Worm (Caenorhabditis elegans) whole organism, late embryonic: ENCODE data around the gene F20D6.6.

Source experiments
- C08G9.2 ChIP-seq: sonication (generic microtip); optimal IDR thresholded peaks from 2 replicates; lab custom pipeline; 2016; ENCODE audit warnings: mild to moderate bottlenecking, missing genetic modification characterization, moderate library complexity, missing compliant biosample characterization
- C38D4.7 ChIP-seq: fragments of 200-800 bp; sonication (Bioruptor generic); optimal IDR thresholded peaks from 2 replicates; lab custom pipeline; 2018; ENCODE audit warnings: mild to moderate bottlenecking, missing genetic modification characterization, moderate library complexity, missing compliant biosample characterization
- F13H6.1 ChIP-seq: sonication (generic microtip); optimal IDR thresholded peaks from 2 replicates; lab custom pipeline; 2016; ENCODE audit warnings: missing genetic modification characterization, missing compliant biosample characterization
- K09A11.1 ChIP-seq: sonication (generic microtip); optimal IDR thresholded peaks from 2 replicates; lab custom pipeline; 2017; ENCODE audit warnings: antibody characterized with exemption, mild to moderate bottlenecking, missing genetic modification characterization, missing compliant biosample characterization; ENCODE audit not compliant: insufficient read depth
- T23F11.4 ChIP-seq: fragments of 200-800 bp; sonication (Bioruptor generic); optimal IDR thresholded peaks from 2 replicates; lab custom pipeline; 2018; ENCODE audit warnings: mild to moderate bottlenecking, missing genetic modification characterization, missing compliant biosample characterization
- Y22D7AL.16 ChIP-seq: sonication (generic microtip); optimal IDR thresholded peaks from 2 replicates; lab custom pipeline; 2016; ENCODE audit warnings: missing genetic modification characterization, missing compliant biosample characterization
- ahr-1 ChIP-seq: sonication (generic microtip); optimal IDR thresholded peaks from 2 replicates; lab custom pipeline; 2016; ENCODE audit warnings: missing genetic modification characterization, missing compliant biosample characterization
- ama-1 ChIP-seq: fragments of 150-350 bp; optimal IDR thresholded peaks from 2 replicates; lab custom pipeline; 2014
- ceh-14 ChIP-seq: sonication (generic microtip); optimal IDR thresholded peaks from 2 replicates; lab custom pipeline; 2016; ENCODE audit warnings: missing genotype, missing genetic modification characterization, missing compliant biosample characterization
- ceh-18 ChIP-seq: sonication (generic microtip); optimal IDR thresholded peaks from 2 replicates; lab custom pipeline; 2016; ENCODE audit warnings: missing genetic modification characterization, missing compliant biosample characterization
- ceh-19 ChIP-seq: fragments of 200-800 bp; sonication (Bioruptor generic); optimal IDR thresholded peaks from 2 replicates; lab custom pipeline; 2018; ENCODE audit warnings: mild to moderate bottlenecking, missing genetic modification characterization, missing compliant biosample characterization
- ceh-24 ChIP-seq: sonication (generic microtip); optimal IDR thresholded peaks from 2 replicates; lab custom pipeline; 2016; ENCODE audit warnings: mild to moderate bottlenecking, missing genetic modification characterization, missing compliant biosample characterization
- ceh-30 ChIP-seq: fragments of 150-350 bp; optimal IDR thresholded peaks from 2 replicates; lab custom pipeline; 2014; ENCODE audit warnings: missing biosample characterization, missing genetic modification characterization
- ceh-31 ChIP-seq: sonication (generic microtip); optimal IDR thresholded peaks from 2 replicates; lab custom pipeline; 2016; ENCODE audit warnings: missing genetic modification characterization, missing compliant biosample characterization
- ceh-45 ChIP-seq: fragments of 200-800 bp; sonication (Bioruptor generic); IDR thresholded peaks from 2 replicates; pipeline ENCODE4 v1.3.6; 2022; ENCODE audit warnings: missing genetic modification reagents, missing genetic modification characterization, missing compliant biosample characterization
- ceh-48 ChIP-seq: sonication (generic microtip); optimal IDR thresholded peaks from 2 replicates; lab custom pipeline; 2016; ENCODE audit warnings: missing genetic modification characterization, inconsistent platforms, missing compliant biosample characterization
- ceh-6 ChIP-seq: fragments of 200-800 bp; sonication (Bioruptor generic); optimal IDR thresholded peaks from 2 replicates; lab custom pipeline; 2018; ENCODE audit warnings: mild to moderate bottlenecking, missing genetic modification characterization, missing compliant biosample characterization
- ceh-9 ChIP-seq: sonication (generic microtip); optimal IDR thresholded peaks from 2 replicates; lab custom pipeline; 2016; ENCODE audit warnings: mild to moderate bottlenecking, missing genetic modification characterization, inconsistent platforms, missing compliant biosample characterization
- che-1 ChIP-seq: sonication (generic microtip); optimal IDR thresholded peaks from 2 replicates; lab custom pipeline; 2016; ENCODE audit warnings: mild to moderate bottlenecking, missing genetic modification characterization, missing compliant biosample characterization
- dmd-4 ChIP-seq: sonication (generic microtip); optimal IDR thresholded peaks from 2 replicates; lab custom pipeline; 2016; ENCODE audit warnings: borderline replicate concordance, missing genetic modification characterization, missing compliant biosample characterization
- dve-1 ChIP-seq: sonication (generic microtip); optimal IDR thresholded peaks from 2 replicates; lab custom pipeline; 2017; ENCODE audit warnings: antibody characterized with exemption, mild to moderate bottlenecking, missing genetic modification characterization, missing compliant biosample characterization
- elt-4 ChIP-seq: sonication (generic microtip); optimal IDR thresholded peaks from 2 replicates; lab custom pipeline; 2016; ENCODE audit warnings: missing genetic modification characterization, missing compliant biosample characterization
- fax-1 ChIP-seq: sonication (generic microtip); optimal IDR thresholded peaks from 2 replicates; lab custom pipeline; 2016; ENCODE audit warnings: missing genotype, missing genetic modification characterization, missing compliant biosample characterization
- fkh-10 ChIP-seq: fragments of 150-350 bp; optimal IDR thresholded peaks from 2 replicates; lab custom pipeline; 2014; ENCODE audit warnings: missing biosample characterization, missing genetic modification reagents, missing genetic modification characterization
- hlh-13 ChIP-seq: fragments of 200-800 bp; sonication (Bioruptor generic); optimal IDR thresholded peaks from 2 replicates; lab custom pipeline; 2018; ENCODE audit warnings: mild to moderate bottlenecking, missing genetic modification characterization, missing compliant biosample characterization
- hlh-15 ChIP-seq: sonication (generic microtip); optimal IDR thresholded peaks from 2 replicates; lab custom pipeline; 2016; ENCODE audit warnings: missing genetic modification characterization, missing compliant biosample characterization
- hlh-30 ChIP-seq: sonication (generic microtip); optimal IDR thresholded peaks from 2 replicates; lab custom pipeline; 2017; ENCODE audit warnings: antibody characterized with exemption, missing genetic modification characterization, missing compliant biosample characterization; ENCODE audit not compliant: insufficient read depth
- hlh-8 ChIP-seq: sonication (generic microtip); optimal IDR thresholded peaks from 2 replicates; lab custom pipeline; 2016; ENCODE audit warnings: missing genotype, missing genetic modification characterization, missing compliant biosample characterization
- lin-11 ChIP-seq: fragments of 200-800 bp; sonication (Bioruptor generic); optimal IDR thresholded peaks from 2 replicates; lab custom pipeline; 2018; ENCODE audit warnings: mild to moderate bottlenecking, missing genetic modification characterization, missing compliant biosample characterization
- nhr-11 ChIP-seq: fragments of 150-350 bp; optimal IDR thresholded peaks from 2 replicates; lab custom pipeline; 2014; ENCODE audit warnings: missing biosample characterization, missing genetic modification characterization
- npax-4 ChIP-seq: sonication (generic microtip); optimal IDR thresholded peaks from 2 replicates; lab custom pipeline; 2016; ENCODE audit warnings: missing genetic modification characterization, missing compliant biosample characterization
- pha-2 ChIP-seq: sonication (generic microtip); optimal IDR thresholded peaks from 2 replicates; lab custom pipeline; 2017; ENCODE audit warnings: mild to moderate bottlenecking, missing genetic modification characterization, missing compliant biosample characterization
- pqm-1 ChIP-seq: sonication (generic microtip); optimal IDR thresholded peaks from 2 replicates; lab custom pipeline; 2016; ENCODE audit warnings: missing genetic modification characterization, missing compliant biosample characterization
- pros-1 ChIP-seq: fragments of 150-350 bp; optimal IDR thresholded peaks from 2 replicates; lab custom pipeline; 2014; ENCODE audit warnings: missing biosample characterization, missing genetic modification reagents, missing genetic modification characterization
- rnt-1 ChIP-seq: sonication (generic microtip); optimal IDR thresholded peaks from 2 replicates; lab custom pipeline; 2016; ENCODE audit warnings: missing genetic modification characterization, missing compliant biosample characterization
- sox-2 ChIP-seq: fragments of 200-800 bp; sonication (Bioruptor generic); IDR thresholded peaks from 2 replicates; pipeline ENCODE4 v1.3.6; 2022; ENCODE audit warnings: missing genetic modification reagents, missing genetic modification characterization, missing compliant biosample characterization
- tbx-7 ChIP-seq: sonication (generic microtip); optimal IDR thresholded peaks from 2 replicates; lab custom pipeline; 2016; ENCODE audit warnings: missing genotype, missing genetic modification characterization, missing compliant biosample characterization
- ttx-3 ChIP-seq: sonication (generic microtip); optimal IDR thresholded peaks from 2 replicates; lab custom pipeline; 2016; ENCODE audit warnings: missing genetic modification reagents, missing genetic modification characterization, missing compliant biosample characterization
- unc-3 ChIP-seq, 2 experiments: fragments of 200-800 bp in 1 of 2; sonication (Bioruptor generic) in 1 of 2; sonication (generic microtip) in 1 of 2; conservative IDR thresholded peaks in 1 of 2; optimal IDR thresholded peaks in 1 of 2; 2 replicates each; pipeline versions ENCODE4 v1.3.6 to Lab custom; 2016 to 2022; ENCODE audit warnings: missing compliant biosample characterization in 2 of 2, missing genetic modification characterization in 2 of 2, missing genetic modification reagents in 1 of 2
- unc-86 ChIP-seq: sonication (generic microtip); optimal IDR thresholded peaks from 2 replicates; lab custom pipeline; 2016; ENCODE audit warnings: missing genetic modification characterization, missing compliant biosample characterization
- zip-5 ChIP-seq: sonication (generic microtip); optimal IDR thresholded peaks from 2 replicates; lab custom pipeline; 2016; ENCODE audit warnings: missing genetic modification characterization, missing compliant biosample characterization
- ztf-16 ChIP-seq: sonication (generic microtip); optimal IDR thresholded peaks from 2 replicates; lab custom pipeline; 2017; ENCODE audit warnings: missing genetic modification characterization, missing compliant biosample characterization

The F20D6.6 gene

DNA sequence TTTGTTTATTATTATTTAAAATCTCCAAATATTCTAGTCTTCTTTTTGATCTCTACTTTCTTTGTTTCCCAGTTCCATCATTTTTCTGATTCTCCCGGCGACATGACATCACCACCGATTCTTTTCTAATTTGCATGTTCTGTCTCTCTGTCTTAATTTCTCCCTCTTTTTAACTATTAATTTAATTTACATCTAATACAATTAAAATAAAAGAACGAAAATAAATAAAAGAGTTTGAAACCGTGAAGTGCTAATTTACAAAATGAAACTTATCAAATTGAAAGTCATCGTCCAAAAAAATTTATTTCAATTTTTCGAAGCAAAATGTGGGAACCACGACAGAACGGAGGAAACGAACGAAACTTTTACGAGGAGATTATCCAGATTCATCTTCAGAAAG lies at the start of gene F20D6.6:
F20D6.6 (plus strand) TSS at position 301 of the 400 bp plus-strand sequence.
- no peak for TF ChIP-seq ceh-9
- TF ChIP-seq dmd-4 (tag; lab: Kevin White, UChicago) = no peak
- TF ChIP-seq ceh-14 (tag; lab: Kevin White, UChicago) = no peak
- no peak for TF ChIP-seq ztf-16 (tag; lab: Kevin White, UChicago)
- no peak for TF ChIP-seq che-1 (tag; lab: Kevin White, UChicago)
- no peak for TF ChIP-seq ceh-6
- TF ChIP-seq ttx-3 (tag; lab: Kevin White, UChicago) = no peak
- no peak for TF ChIP-seq ceh-24 (tag; lab: Kevin White, UChicago)
- TF ChIP-seq sox-2 (GFP tag; lab: Robert Waterston, UW) = no peak
- no peak for TF ChIP-seq F13H6.1 (tag; lab: Kevin White, UChicago)
- no peak for TF ChIP-seq hlh-15 (tag; lab: Kevin White, UChicago)

- TF ChIP-seq dmd-4 (tag; lab: Kevin White, UChicago) (no peak), rnt-1 (tag; lab: Kevin White, UChicago) (no peak), ttx-3 (tag; lab: Kevin White, UChicago) (no peak), ceh-9 (no peak), fkh-10 (no peak), unc-86 (tag; lab: Kevin White, UChicago) (no peak), fax-1 (tag; lab: Kevin White, UChicago) (no peak), ahr-1 (tag; lab: Kevin White, UChicago) (no peak), ama-1 (lab: Kevin White, UChicago) (no peak), zip-5 (no peak), pros-1 (no peak), ceh-48 (no peak), C38D4.7 (no peak), C08G9.2 (tag; lab: Kevin White, UChicago) (no peak), ztf-16 (tag; lab: Kevin White, UChicago) (no peak), unc-3 (GFP tag; conservative IDR thresholded peaks at IDR 0.05; lab: Robert Waterston, UW) (no peak), unc-3 (tag; optimal IDR thresholded peaks at IDR 0.05; lab: Kevin White, UChicago) (no peak), pqm-1 (tag; lab: Kevin White, UChicago) (no peak), hlh-13 (GFP tag; lab: Kevin White, UChicago) (no peak), npax-4 (tag; lab: Kevin White, UChicago) (no peak), ceh-19 (no peak)
Measured at ce11 chrV:8110816-8111215, 48.9 kb upstream of the F20D6.6 start.

DNA sequence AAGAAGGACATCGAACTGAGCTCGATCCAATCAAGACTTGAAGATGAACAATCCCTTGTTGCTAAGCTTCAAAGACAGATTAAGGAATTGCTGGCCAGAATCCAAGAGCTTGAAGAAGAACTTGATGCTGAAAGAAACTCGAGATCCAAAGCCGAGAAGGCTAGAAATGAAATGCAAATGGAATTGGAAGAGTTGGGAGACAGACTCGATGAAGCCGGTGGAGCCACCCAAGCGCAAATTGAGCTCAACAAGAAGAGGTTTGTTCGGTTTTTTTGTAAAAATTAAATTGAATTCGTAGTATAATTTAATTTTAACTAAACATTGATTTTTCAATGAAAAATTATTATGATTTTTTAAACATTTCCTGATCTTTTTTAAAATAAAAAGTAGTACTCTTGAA lies 45.2 kb upstream of the F20D6.6 start:
- TF ChIP-seq ceh-45 (GFP tag; lab: Robert Waterston, UW) = no peak
- TF ChIP-seq dve-1 (tag; lab: Kevin White, UChicago) = no peak
- no peak for TF ChIP-seq dmd-4 (tag; lab: Kevin White, UChicago)
- no peak for TF ChIP-seq Y22D7AL.16 (tag; lab: Kevin White, UChicago)
- TF ChIP-seq T23F11.4 (GFP tag; lab: Kevin White, UChicago) = no peak
- no peak for TF ChIP-seq hlh-13 (GFP tag; lab: Kevin White, UChicago)
- no peak for TF ChIP-seq nhr-11
- no peak for TF ChIP-seq hlh-30 (tag; lab: Kevin White, UChicago)
- no peak for TF ChIP-seq lin-11 (tag; lab: Kevin White, UChicago)
- TF ChIP-seq zip-5 = no peak
- no peak for TF ChIP-seq elt-4 (tag; lab: Kevin White, UChicago)
- TF ChIP-seq pros-1 = no peak

DNA sequence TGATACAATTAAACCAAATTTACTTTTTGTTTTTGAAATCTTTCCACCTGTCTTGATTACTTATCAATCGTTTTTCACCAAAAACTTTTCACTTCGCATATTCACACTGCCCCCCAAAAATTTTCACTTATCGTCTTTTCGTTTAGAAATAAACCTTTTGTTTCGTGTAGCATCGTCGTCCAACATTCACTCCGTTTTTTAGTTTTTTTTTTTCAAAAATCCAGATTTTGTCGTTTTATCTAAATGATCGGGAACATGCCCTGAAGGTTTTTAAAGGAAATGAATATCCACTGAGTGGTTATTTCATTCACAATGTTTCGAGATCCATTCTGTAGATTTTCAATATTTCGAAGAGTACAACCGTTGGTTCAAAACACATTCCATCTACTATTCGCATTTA lies 41.8 kb upstream of the F20D6.6 start, which contains the start of gene D1014.7:
D1014.7 (plus strand) TSS at position 301 of the 400 bp plus-strand sequence.
- TF ChIP-seq zip-5 = no peak
- no peak for TF ChIP-seq ceh-30 (tag; lab: Kevin White, UChicago)
- no peak for TF ChIP-seq pros-1
- TF ChIP-seq ceh-31 (tag; lab: Kevin White, UChicago) = no peak
- no peak for TF ChIP-seq ceh-18 (tag; lab: Kevin White, UChicago)
- no peak for TF ChIP-seq hlh-8
- TF ChIP-seq K09A11.1 (tag; lab: Kevin White, UChicago) = no peak
- TF ChIP-seq pha-2 (tag; lab: Kevin White, UChicago) = no peak
- no peak for TF ChIP-seq ahr-1 (tag; lab: Kevin White, UChicago)
- no peak for TF ChIP-seq Y22D7AL.16 (tag; lab: Kevin White, UChicago)
- no peak for TF ChIP-seq tbx-7 (tag; lab: Kevin White, UChicago)
- TF ChIP-seq ceh-19 = no peak
- no peak for TF ChIP-seq ceh-6
- TF ChIP-seq C08G9.2 (tag; lab: Kevin White, UChicago) = no peak
